Fruit fly (Drosophila melanogaster): Measurements from ENCODE around the gene CG13305.

- no peak for TF ChIP-seq CTCF (optimal IDR thresholded peaks at IDR 0.05)
- no peak for TF ChIP-seq CG8478 (optimal IDR thresholded peaks at IDR 0.05)
Observed at dm6 chr3L:8690630-8691029, 44.0 kb upstream of the CG13305 start.

Data from S2 (cell line).